Worm (Caenorhabditis elegans): ENCODE measurements around the gene acs-14.

ce11 chrV:9507742-9508141 is at the start of gene acs-14:
- no peak for TF ChIP-seq F13C5.2 (tag; optimal IDR thresholded peaks at IDR 0.05)
- no peak for TF ChIP-seq ama-1 (optimal IDR thresholded peaks at IDR 0.05)
- no peak for TF ChIP-seq flt-1 (GFP tag; IDR thresholded peaks at IDR 0.05)
- TF ChIP-seq scrt-1 (GFP tag; IDR thresholded peaks at IDR 0.05): no peak
- TF ChIP-seq pes-1 (GFP tag; IDR thresholded peaks at IDR 0.05): no peak
- TF ChIP-seq ets-7 (tag; optimal IDR thresholded peaks at IDR 0.05): no peak
